Fruit fly (Drosophila melanogaster) whole organism, prepupa: Measurements from ENCODE around the gene CG42553.

Experiments
- Blimp-1 ChIP-seq: fragments of 200-800 bp; sonication (Bioruptor generic); optimal IDR thresholded peaks from 3 replicates; lab custom pipeline; 2017; ENCODE audit warnings: missing biosample characterization, missing genetic modification characterization, mild to moderate bottlenecking, moderate library complexity, missing genetic modification reagents
- CG10631 ChIP-seq: fragments of 200-800 bp; sonication (Bioruptor generic); optimal IDR thresholded peaks from 2 replicates; lab custom pipeline; 2016; ENCODE audit warnings: missing biosample characterization, missing genetic modification characterization
- CG10669 ChIP-seq: fragments of 200-800 bp; sonication (Bioruptor generic); optimal IDR thresholded peaks from 3 replicates; lab custom pipeline; 2018; ENCODE audit warnings: missing biosample characterization, mild to moderate bottlenecking, missing genetic modification characterization, moderate library complexity
- CG11762 ChIP-seq: fragments of 200-800 bp; sonication (Bioruptor generic); optimal IDR thresholded peaks from 3 replicates; lab custom pipeline; 2016; ENCODE audit warnings: missing biosample characterization, missing genetic modification characterization; ENCODE audit not compliant: insufficient read depth
- CG11902 ChIP-seq: fragments of 200-800 bp; sonication (Bioruptor generic); optimal IDR thresholded peaks from 3 replicates; lab custom pipeline; 2016; ENCODE audit warnings: missing biosample characterization, missing genetic modification characterization
- CG16779 ChIP-seq: fragments of 200-800 bp; sonication (Bioruptor generic); optimal IDR thresholded peaks from 3 replicates; lab custom pipeline; 2017; ENCODE audit warnings: missing biosample characterization, mild to moderate bottlenecking, missing genetic modification characterization
- CG3919 ChIP-seq: fragments of 200-800 bp; sonication (Bioruptor generic); optimal IDR thresholded peaks from 3 replicates; lab custom pipeline; 2016; ENCODE audit warnings: missing biosample characterization, missing genetic modification characterization
- CG6163 ChIP-seq: fragments of 200-800 bp; sonication (Bioruptor generic); IDR thresholded peaks from 3 replicates; pipeline ENCODE4 v1.3.6; 2022; ENCODE audit warnings: missing biosample characterization, missing genetic modification characterization
- CG6808 ChIP-seq: fragments of 200-800 bp; sonication (Bioruptor generic); optimal IDR thresholded peaks from 3 replicates; lab custom pipeline; 2017; ENCODE audit warnings: missing biosample characterization, missing genetic modification characterization, mild to moderate bottlenecking, moderate library complexity, missing genetic modification reagents
- CG6854 ChIP-seq: fragments of 200-800 bp; sonication (Bioruptor generic); optimal IDR thresholded peaks from 2 replicates; lab custom pipeline; 2017; ENCODE audit warnings: missing biosample characterization, mild to moderate bottlenecking, missing genetic modification characterization
- CG7368 ChIP-seq: fragments of 200-800 bp; sonication (Bioruptor generic); optimal IDR thresholded peaks from 3 replicates; lab custom pipeline; 2016; ENCODE audit warnings: missing biosample characterization, missing genetic modification characterization
- Eip78C ChIP-seq: fragments of 200-800 bp; sonication (Bioruptor generic); peaks from one replicate; lab custom pipeline; 2016; ENCODE audit warnings: missing biosample characterization, missing genetic modification characterization
- Eip93F ChIP-seq: fragments of 200-800 bp; sonication (Bioruptor generic); optimal IDR thresholded peaks from 2 replicates; lab custom pipeline; 2016; ENCODE audit warnings: missing biosample characterization, mild to moderate bottlenecking, missing genetic modification characterization
- Ets21C ChIP-seq: fragments of 200-800 bp; sonication (Bioruptor generic); optimal IDR thresholded peaks from 3 replicates; lab custom pipeline; 2016; ENCODE audit warnings: missing biosample characterization, missing genetic modification characterization
- Ets96B ChIP-seq: fragments of 200-800 bp; optimal IDR thresholded peaks from 2 replicates; lab custom pipeline; 2019; ENCODE audit warnings: missing biosample characterization, mild to moderate bottlenecking, missing genetic modification characterization, moderate library complexity
- Gug ChIP-seq: fragments of 200-800 bp; sonication (Bioruptor generic); IDR thresholded peaks from 2 replicates; pipeline ENCODE4 v1.3.6; 2022; ENCODE audit warnings: missing biosample characterization, missing genetic modification characterization
- Hr39 ChIP-seq: fragments of 200-800 bp; sonication (Bioruptor generic); optimal IDR thresholded peaks from 2 replicates; lab custom pipeline; 2016; ENCODE audit warnings: missing biosample characterization, missing genetic modification characterization
- OdsH ChIP-seq: fragments of 200-800 bp; sonication (Bioruptor generic); optimal IDR thresholded peaks from 3 replicates; lab custom pipeline; 2016; ENCODE audit warnings: missing biosample characterization, missing genetic modification characterization
- Sox14 ChIP-seq: fragments of 200-800 bp; sonication (Bioruptor generic); optimal IDR thresholded peaks from 3 replicates; lab custom pipeline; 2016; ENCODE audit warnings: missing biosample characterization, missing genetic modification characterization
- Sox15 ChIP-seq: fragments of 200-800 bp; sonication (Bioruptor generic); optimal IDR thresholded peaks from 3 replicates; lab custom pipeline; 2016; ENCODE audit warnings: missing biosample characterization, missing genetic modification characterization
- achi ChIP-seq: fragments of 200-800 bp; sonication (Bioruptor generic); optimal IDR thresholded peaks from 3 replicates; lab custom pipeline; 2016; ENCODE audit warnings: missing biosample characterization, missing genetic modification characterization
- cyc ChIP-seq: fragments of 200-800 bp; sonication (Bioruptor generic); optimal IDR thresholded peaks from 3 replicates; lab custom pipeline; 2016; ENCODE audit warnings: missing biosample characterization, missing genetic modification characterization
- dac ChIP-seq: fragments of 200-800 bp; sonication (Bioruptor generic); optimal IDR thresholded peaks from 2 replicates; lab custom pipeline; 2017; ENCODE audit warnings: missing biosample characterization, mild to moderate bottlenecking, missing genetic modification characterization
- eg ChIP-seq: fragments of 200-800 bp; sonication (Bioruptor generic); IDR thresholded peaks from 3 replicates; pipeline ENCODE4 v1.3.6; 2022; ENCODE audit warnings: missing biosample characterization, missing genetic modification characterization
- net ChIP-seq: fragments of 200-800 bp; sonication (Bioruptor generic); optimal IDR thresholded peaks from 3 replicates; lab custom pipeline; 2016; ENCODE audit warnings: missing biosample characterization, missing genetic modification characterization
- pdm3 ChIP-seq: fragments of 200-800 bp; sonication (Bioruptor generic); optimal IDR thresholded peaks from 3 replicates; lab custom pipeline; 2016; ENCODE audit warnings: missing biosample characterization, missing genetic modification characterization
- salr ChIP-seq, 2 experiments: fragments of 200-800 bp; sonication (Bioruptor generic); optimal IDR thresholded peaks; 3 replicates each; lab custom pipeline; 2016 to 2018; ENCODE audit warnings: missing biosample characterization in 2 of 2, missing genetic modification characterization in 2 of 2, mild to moderate bottlenecking in 1 of 2
- svp ChIP-seq: fragments of 200-800 bp; sonication (Bioruptor generic); peaks from one replicate; lab custom pipeline; 2016; ENCODE audit warnings: missing biosample characterization, missing genetic modification characterization
- topi ChIP-seq: fragments of 200-800 bp; sonication (Bioruptor generic); optimal IDR thresholded peaks from 3 replicates; lab custom pipeline; 2016; ENCODE audit warnings: missing biosample characterization, missing genetic modification characterization
- vri ChIP-seq: fragments of 200-800 bp; sonication (Bioruptor generic); optimal IDR thresholded peaks from 3 replicates; lab custom pipeline; 2016; ENCODE audit warnings: missing biosample characterization, mild to moderate bottlenecking, missing genetic modification characterization

CG42553 gene

dm6 chr3L:881496-882235 lies 47.8 kb downstream of the CG42553 start, which contains the start of gene CG13907 (continued):
- TF ChIP-seq Blimp-1 (GFP tag; lab: Kevin White, UChicago), result no peak
- no peak for TF ChIP-seq Eip93F (GFP tag; lab: Kevin White, UChicago)

- TF ChIP-seq Eip78C (peak; percentile 70), CG6808 (GFP tag; lab: Kevin White, UChicago) (no peak), vri (peak; percentile 36)
Observed at dm6 chr3L:882236-882891, 48.5 kb downstream of the CG42553 start.

- TF ChIP-seq topi (GFP tag; lab: Kevin White, UChicago), result no peak
- TF ChIP-seq Ets21C (GFP tag; lab: Kevin White, UChicago), result no peak
- no peak for TF ChIP-seq CG11762 (GFP tag; lab: Kevin White, UChicago)
- no peak for TF ChIP-seq CG6854 (GFP tag; lab: Kevin White, UChicago)
- no peak for TF ChIP-seq Sox15
- TF ChIP-seq CG6808 (GFP tag; lab: Kevin White, UChicago), result no peak
- TF ChIP-seq Blimp-1 (GFP tag; lab: Kevin White, UChicago), result no peak
- TF ChIP-seq CG10631, result no peak
- TF ChIP-seq salr (GFP tag; optimal IDR thresholded peaks at IDR 0.05; lab: Kevin White, UChicago), result no peak
- no peak for TF ChIP-seq net (GFP tag; lab: Kevin White, UChicago)
- TF ChIP-seq, all 60 proteins: peak for 0
Observed at dm6 chr3L:882892-883255, 49.0 kb downstream of the CG42553 start.

dm6 chr3L:883786-884185 lies 49.9 kb downstream of the CG42553 start:
- no peak for TF ChIP-seq dac (GFP tag; lab: Kevin White, UChicago)
- TF ChIP-seq pdm3 (GFP tag; lab: Kevin White, UChicago), result no peak
- TF ChIP-seq OdsH (GFP tag; lab: Kevin White, UChicago), result no peak
- TF ChIP-seq svp (GFP tag; lab: Kevin White, UChicago), result no peak
- no peak for TF ChIP-seq CG16779 (tag; lab: Kevin White, UChicago)
- TF ChIP-seq Eip78C, result no peak
- peak; percentile 86 for TF ChIP-seq Sox14 (GFP tag; lab: Kevin White, UChicago)

dm6 chr3L:884239-884638 lies 50.3 kb downstream of the CG42553 start:
- TF ChIP-seq Eip78C (peak; percentile 82), achi (GFP tag; lab: Kevin White, UChicago) (peak; percentile 35), dac (GFP tag; lab: Kevin White, UChicago) (no peak), CG10669 (peak; percentile 22), CG6163 (GFP tag; lab: Robert Waterston, UW) (0 out of 3 replicates have a peak, but pooled peaks have one; percentile 12), Ets96B (tag; lab: Kevin White, UChicago) (peak; percentile 30), CG7368 (peak; percentile 34), salr (GFP tag; optimal IDR thresholded peaks at IDR 0.05; lab: Kevin White, UChicago) (no peak), CG11902 (GFP tag; lab: Kevin White, UChicago) (peak; percentile 28), Gug (GFP tag; lab: Robert Waterston, UW) (0 out of 2 replicates have a peak, but pooled peaks have one; percentile 15), topi (GFP tag; lab: Kevin White, UChicago) (peak; percentile 15), CG16779 (tag; lab: Kevin White, UChicago) (no peak), Hr39 (GFP tag; lab: Kevin White, UChicago) (no peak), svp (GFP tag; lab: Kevin White, UChicago) (peak; percentile 54), eg (GFP tag; lab: Robert Waterston, UW) (peak; percentile 54; the same call in 2 of the 3 replicates), CG3919 (GFP tag; lab: Kevin White, UChicago) (peak; percentile 25), cyc (GFP tag; lab: Kevin White, UChicago) (peak; percentile 29)
